Fruit fly (Drosophila melanogaster) whole organism, wandering third instar larva: ENCODE results near the gene Sfp33A1.

Source experiments
- Abd-B ChIP-seq: fragments of >200 bp; optimal IDR thresholded peaks from 2 replicates; lab custom pipeline; 2017; ENCODE audit warnings: missing biosample characterization, missing genetic modification characterization
- CG32264 ChIP-seq: fragments of 200-800 bp; sonication (Bioruptor generic); optimal IDR thresholded peaks from 2 replicates; lab custom pipeline; 2016; ENCODE audit warnings: missing biosample characterization, missing genetic modification characterization
- CG9705 ChIP-seq: fragments of 200-800 bp; sonication (Bioruptor generic); optimal IDR thresholded peaks from 2 replicates; lab custom pipeline; 2018; ENCODE audit warnings: missing biosample characterization, mild to moderate bottlenecking, missing genetic modification characterization
- CrebA ChIP-seq: fragments of 200-800 bp; sonication (Bioruptor generic); optimal IDR thresholded peaks from 2 replicates; lab custom pipeline; 2016; ENCODE audit warnings: missing biosample characterization, mild to moderate bottlenecking, missing genetic modification characterization, borderline replicate concordance
- Dfd ChIP-seq: fragments of >200 bp; optimal IDR thresholded peaks from 2 replicates; lab custom pipeline; 2017; ENCODE audit warnings: missing biosample characterization, missing genetic modification characterization
- Dif ChIP-seq: fragments of 200-275, 200-300 bp; sonication (Bioruptor generic); optimal IDR thresholded peaks from 2 replicates; lab custom pipeline; 2018; ENCODE audit warnings: missing biosample characterization, missing genetic modification characterization; ENCODE audit not compliant: partially characterized antibody
- GATAd ChIP-seq: sonication (Bioruptor generic); optimal IDR thresholded peaks from 2 replicates; lab custom pipeline; 2016; ENCODE audit warnings: missing biosample characterization, missing genetic modification characterization
- HLH106 ChIP-seq: fragments of 200-800 bp; optimal IDR thresholded peaks from 3 replicates; lab custom pipeline; 2019; ENCODE audit warnings: missing biosample characterization, mild to moderate bottlenecking, missing genetic modification characterization, moderate library complexity
- Hnf4 ChIP-seq: fragments of 200-800 bp; sonication (Bioruptor generic); optimal IDR thresholded peaks from 2 replicates; lab custom pipeline; 2016; ENCODE audit warnings: missing biosample characterization, mild to moderate bottlenecking, missing genetic modification characterization
- Hr78 ChIP-seq: fragments of >200 bp; optimal IDR thresholded peaks from 2 replicates; lab custom pipeline; 2017; ENCODE audit warnings: missing biosample characterization, missing genetic modification characterization
- Hr83 ChIP-seq: fragments of 200-300 bp; sonication (Bioruptor generic); optimal IDR thresholded peaks from 2 replicates; lab custom pipeline; 2016; ENCODE audit warnings: missing biosample characterization, mild to moderate bottlenecking, missing genetic modification characterization, moderate library complexity; ENCODE audit not compliant: poor library complexity, severe bottlenecking
- Jra ChIP-seq: sonication (Bioruptor generic); optimal IDR thresholded peaks from 2 replicates; lab custom pipeline; 2016; ENCODE audit warnings: missing biosample characterization, missing genetic modification characterization
- Mio ChIP-seq: sonication (Bioruptor generic); optimal IDR thresholded peaks from 2 replicates; lab custom pipeline; 2016; ENCODE audit warnings: missing biosample characterization, missing genetic modification characterization
- Myc ChIP-seq: fragments of >200 bp; optimal IDR thresholded peaks from 2 replicates; lab custom pipeline; 2017
- OdsH ChIP-seq: fragments of 200-800 bp; sonication (Bioruptor generic); optimal IDR thresholded peaks from 2 replicates; lab custom pipeline; 2016; ENCODE audit warnings: missing biosample characterization, mild to moderate bottlenecking, missing genetic modification characterization
- Vsx2 ChIP-seq: fragments of 200-300, 225-300 bp; sonication (Bioruptor generic); optimal IDR thresholded peaks from 2 replicates; lab custom pipeline; 2018; ENCODE audit warnings: missing biosample characterization, missing genetic modification characterization; ENCODE audit not compliant: partially characterized antibody
- br ChIP-seq: fragments of 200-800 bp; sonication (Bioruptor generic); optimal IDR thresholded peaks from 2 replicates; lab custom pipeline; 2016; ENCODE audit warnings: missing biosample characterization, missing genetic modification characterization
- brk ChIP-seq: fragments of 200-800 bp; sonication (Bioruptor generic); optimal IDR thresholded peaks from 2 replicates; lab custom pipeline; 2016; ENCODE audit warnings: missing biosample characterization, mild to moderate bottlenecking, missing genetic modification characterization
- dl ChIP-seq, 2 experiments: fragments of 175-275, 200-275 bp in 1 of 2; fragments of 200-275 bp in 1 of 2; sonication (Bioruptor generic); optimal IDR thresholded peaks; lab custom pipeline; 2018; ENCODE audit warnings: mild to moderate bottlenecking in 2 of 2, missing biosample characterization in 2 of 2, missing genetic modification characterization in 2 of 2, moderate library complexity in 2 of 2; ENCODE audit not compliant: partially characterized antibody in 2 of 2, insufficient read depth in 1 of 2
- dsf ChIP-seq: sonication (Bioruptor generic); optimal IDR thresholded peaks from 2 replicates; lab custom pipeline; 2016; ENCODE audit warnings: missing biosample characterization, missing genetic modification characterization, borderline replicate concordance
- ey ChIP-seq: fragments of 200-800 bp; sonication (Bioruptor generic); optimal IDR thresholded peaks from 2 replicates; lab custom pipeline; 2016; ENCODE audit warnings: missing biosample characterization, missing genetic modification characterization
- foxo ChIP-seq, 2 experiments: fragments of 200-800 bp; sonication (Bioruptor generic); optimal IDR thresholded peaks; 2 replicates in 1 of 2; 3 replicates in 1 of 2; lab custom pipeline; 2016 to 2017; ENCODE audit warnings: missing biosample characterization in 2 of 2, missing genetic modification characterization in 2 of 2
- fru ChIP-seq: fragments of 200-800 bp; sonication (Bioruptor generic); optimal IDR thresholded peaks from 3 replicates; lab custom pipeline; 2016; ENCODE audit warnings: missing biosample characterization, mild to moderate bottlenecking, missing genetic modification characterization
- h ChIP-seq: fragments of 200-800 bp; sonication (Bioruptor generic); optimal IDR thresholded peaks from 3 replicates; lab custom pipeline; 2016; ENCODE audit warnings: missing biosample characterization, mild to moderate bottlenecking, missing genetic modification characterization
- jim ChIP-seq: fragments of 175-275, 200-325 bp; sonication (Bioruptor generic); optimal IDR thresholded peaks from 2 replicates; lab custom pipeline; 2016; ENCODE audit warnings: missing biosample characterization, mild to moderate bottlenecking, missing genetic modification characterization
- lola ChIP-seq: fragments of >200 bp; optimal IDR thresholded peaks from 2 replicates; lab custom pipeline; 2017; ENCODE audit warnings: missing biosample characterization, missing genetic modification characterization
- psq ChIP-seq: fragments of 200-800 bp; sonication (Bioruptor generic); optimal IDR thresholded peaks from 3 replicates; lab custom pipeline; 2017; ENCODE audit warnings: missing biosample characterization, mild to moderate bottlenecking, missing genetic modification characterization, moderate library complexity
- rgr ChIP-seq: fragments of 200-800 bp; sonication (Bioruptor generic); optimal IDR thresholded peaks from 3 replicates; lab custom pipeline; 2016; ENCODE audit warnings: missing biosample characterization, mild to moderate bottlenecking, missing genetic modification characterization
- sage ChIP-seq: fragments of 200-800 bp; sonication (Bioruptor generic); optimal IDR thresholded peaks from 2 replicates; lab custom pipeline; 2016; ENCODE audit warnings: missing biosample characterization, mild to moderate bottlenecking, missing genetic modification characterization
- sv ChIP-seq: fragments of 200-800 bp; sonication (Bioruptor generic); optimal IDR thresholded peaks from 3 replicates; lab custom pipeline; 2016; ENCODE audit warnings: missing biosample characterization, missing genetic modification characterization
- tai ChIP-seq: sonication (Bioruptor generic); optimal IDR thresholded peaks from 2 replicates; lab custom pipeline; 2016; ENCODE audit warnings: missing biosample characterization, missing genetic modification characterization
- usp ChIP-seq: fragments of >200 bp; optimal IDR thresholded peaks from 2 replicates; lab custom pipeline; 2017; ENCODE audit warnings: missing biosample characterization, missing genetic modification characterization
- woc ChIP-seq: sonication (Bioruptor generic); optimal IDR thresholded peaks from 2 replicates; lab custom pipeline; 2016; ENCODE audit warnings: missing biosample characterization, mild to moderate bottlenecking, missing genetic modification characterization

Sfp33A1 gene

DNA sequence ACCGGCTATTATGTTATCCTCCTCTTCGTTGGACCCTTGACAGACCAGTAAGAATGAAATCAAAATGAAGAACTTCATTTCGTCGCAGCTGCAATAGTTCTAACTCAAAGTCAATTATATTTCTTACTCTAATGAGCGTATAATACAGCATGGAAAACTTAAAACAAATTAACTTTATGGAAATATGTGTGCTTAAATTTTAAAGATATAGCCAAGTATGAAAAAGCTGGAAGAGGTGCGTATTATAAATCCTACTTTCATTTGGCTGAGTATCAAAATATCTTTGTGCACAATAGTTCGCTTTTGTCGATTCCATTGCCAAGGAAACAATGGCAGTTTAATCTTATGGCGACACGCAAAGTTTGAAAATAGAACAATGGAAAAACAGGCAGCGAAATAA lies at the start of gene Sfp33A1:
Sfp33A1 (minus strand) TSS at position 101 of the 400 bp plus-strand sequence.
- TF ChIP-seq brk (GFP tag; lab: Kevin White, UChicago), result no peak
- TF ChIP-seq Jra (GFP tag; lab: Kevin White, UChicago), result no peak
- no peak for TF ChIP-seq usp (GFP tag; lab: Kevin White, UChicago)
- no peak for TF ChIP-seq sv

dm6 chr2L:11797127-11797526 lies 42.8 kb upstream of the Sfp33A1 start:
- TF ChIP-seq CG32264 (GFP tag; lab: Kevin White, UChicago) (no peak), Dfd (peak; percentile 95)

DNA sequence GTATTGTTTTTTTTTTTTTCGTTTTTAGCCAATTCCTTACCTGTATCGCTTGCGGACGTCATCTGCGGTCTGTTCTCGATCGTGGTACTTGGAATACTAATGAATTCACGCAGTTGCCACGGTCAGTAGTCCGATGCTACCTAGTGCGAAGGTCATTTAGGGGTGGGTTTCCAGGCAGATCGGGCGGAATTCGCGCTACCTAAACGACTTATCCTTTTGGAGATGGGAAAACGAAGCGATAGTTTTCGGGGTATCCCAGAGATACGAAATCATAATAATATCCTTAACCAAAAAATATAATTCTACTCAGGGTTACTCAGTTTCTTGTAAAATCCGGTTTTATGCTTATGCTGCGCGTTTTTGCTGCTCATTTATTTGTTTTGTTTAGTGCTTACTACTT lies 39.7 kb upstream of the Sfp33A1 start, which contains the start of gene CG14937:
CG14937 (minus strand) TSS at position 101 of the 400 bp plus-strand sequence.
- TF ChIP-seq br (GFP tag; lab: Kevin White, UChicago), result no peak
- no peak for TF ChIP-seq CrebA (GFP tag; lab: Kevin White, UChicago)
- no peak for TF ChIP-seq Hr78 (GFP tag; lab: Kevin White, UChicago)
- TF ChIP-seq Abd-B (GFP tag; lab: Kevin White, UChicago), result no peak
- no peak for TF ChIP-seq GATAd (GFP tag; lab: Kevin White, UChicago)
- no peak for TF ChIP-seq dsf (GFP tag; lab: Kevin White, UChicago)
- no peak for TF ChIP-seq Hnf4 (GFP tag; lab: Kevin White, UChicago)

dm6 chr2L:11792265-11792664 lies 38.0 kb upstream of the Sfp33A1 start, which contains the start of gene Tsp33B:
TSS of gene Tsp33B (minus strand) at chr2L:11792365.
- TF ChIP-seq Jra (GFP tag; lab: Kevin White, UChicago) (no peak), woc (GFP tag; lab: Kevin White, UChicago) (no peak), Vsx2 (GFP tag; lab: Kevin White, UChicago) (no peak), foxo (GFP tag; optimal IDR thresholded peaks at IDR 0.05; lab: Kevin White, UChicago) (no peak), Hr78 (GFP tag; lab: Kevin White, UChicago) (no peak), tai (GFP tag; lab: Kevin White, UChicago) (no peak), Mio (GFP tag; lab: Kevin White, UChicago) (no peak), Hnf4 (GFP tag; lab: Kevin White, UChicago) (no peak), sage (no peak), psq (no peak), GATAd (GFP tag; lab: Kevin White, UChicago) (no peak), ey (GFP tag; lab: Kevin White, UChicago) (no peak), dsf (GFP tag; lab: Kevin White, UChicago) (no peak), fru (no peak), Myc (lab: Kevin White, UChicago) (no peak), Dfd (no peak), CrebA (GFP tag; lab: Kevin White, UChicago) (no peak)

DNA sequence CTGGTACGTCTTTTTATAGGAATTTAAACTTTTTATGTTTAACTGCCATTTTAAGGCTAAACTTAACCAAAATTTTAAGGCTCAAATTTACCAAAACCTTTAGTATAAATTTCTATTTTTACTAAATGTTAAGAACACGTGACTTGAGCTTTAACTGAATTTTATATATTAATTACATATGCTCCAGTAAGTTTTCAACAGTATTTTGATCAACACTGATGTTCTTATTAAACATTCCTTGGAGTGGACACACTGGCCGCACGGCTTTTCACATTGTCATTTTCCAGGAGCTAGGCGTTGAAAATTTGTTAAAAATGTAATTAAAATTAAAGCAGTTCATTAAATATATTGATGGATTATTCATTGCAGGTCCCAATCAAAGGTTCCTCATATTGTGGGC lies 35.4 kb upstream of the Sfp33A1 start, which contains the start of gene CG14932:
CG14932 (plus strand) TSS at position 230 of the 400 bp plus-strand sequence.
- TF ChIP-seq lola (GFP tag; lab: Kevin White, UChicago), result no peak
- TF ChIP-seq Hnf4 (GFP tag; lab: Kevin White, UChicago), result no peak
- TF ChIP-seq h (GFP tag; lab: Kevin White, UChicago), result no peak
- no peak for TF ChIP-seq Jra (GFP tag; lab: Kevin White, UChicago)
- TF ChIP-seq OdsH, result no peak
- no peak for TF ChIP-seq Dif (GFP tag; lab: Kevin White, UChicago)
- TF ChIP-seq Hr83, result no peak
- TF ChIP-seq tai (GFP tag; lab: Kevin White, UChicago), result no peak

- TF ChIP-seq Hr83 (no peak), Dif (GFP tag; lab: Kevin White, UChicago) (no peak), lola (GFP tag; lab: Kevin White, UChicago) (no peak), dl (GFP tag; optimal IDR thresholded peaks at IDR 0.05; lab: Kevin White, UChicago; ENCODE audit: insufficient read depth in 1 of 2, partially characterized antibody in 2 of 2) (no peak), psq (no peak), Abd-B (GFP tag; lab: Kevin White, UChicago) (no peak), jim (GFP tag; lab: Kevin White, UChicago) (no peak), Myc (lab: Kevin White, UChicago) (no peak), foxo (GFP tag; optimal IDR thresholded peaks at IDR 0.05; lab: Kevin White, UChicago) (no peak), ey (GFP tag; lab: Kevin White, UChicago) (no peak), CrebA (GFP tag; lab: Kevin White, UChicago) (no peak), CG9705 (GFP tag; lab: Kevin White, UChicago) (no peak), sv (no peak), br (GFP tag; lab: Kevin White, UChicago) (no peak), Mio (GFP tag; lab: Kevin White, UChicago) (no peak), woc (GFP tag; lab: Kevin White, UChicago) (no peak), fru (no peak), HLH106 (tag; lab: Kevin White, UChicago) (no peak), rgr (GFP tag; lab: Kevin White, UChicago) (no peak), tai (GFP tag; lab: Kevin White, UChicago) (no peak)
These were observed 33.7 kb upstream of the Sfp33A1 start, which contains the start of gene CG14931 for dm6 chr2L:11788034-11788433. TSS of gene CG14931 (plus strand) at chr2L:11788334.
